Worm (Caenorhabditis elegans) whole organism, L2 larva: Measurements from ENCODE around the gene F23D12.7.

ENCODE experiments used
- C34F6.9 ChIP-seq: fragments of 150-350 bp; optimal IDR thresholded peaks from 2 replicates; lab custom pipeline; 2014; ENCODE audit warnings: missing biosample characterization, missing genetic modification characterization
- Y55F3AM.14 ChIP-seq: fragments of 200-800 bp; sonication (Bioruptor generic); optimal IDR thresholded peaks from 2 replicates; lab custom pipeline; 2018; ENCODE audit warnings: mild to moderate bottlenecking, missing genetic modification characterization, missing compliant biosample characterization
- ZK546.5 ChIP-seq: sonication (generic microtip); optimal IDR thresholded peaks from 2 replicates; lab custom pipeline; 2017; ENCODE audit warnings: missing biosample characterization, missing genetic modification characterization
- alr-1 ChIP-seq: fragments of 150-350 bp; optimal IDR thresholded peaks from 2 replicates; lab custom pipeline; 2014; ENCODE audit warnings: missing biosample characterization, missing genetic modification characterization
- blmp-1 ChIP-seq: sonication (generic microtip); optimal IDR thresholded peaks from 2 replicates; lab custom pipeline; 2017; ENCODE audit warnings: missing genetic modification characterization, mild to moderate bottlenecking, missing compliant biosample characterization, antibody characterized with exemption, moderate library complexity; ENCODE audit not compliant: insufficient read depth
- ceh-16 ChIP-seq: fragments of 150-350 bp; optimal IDR thresholded peaks from 2 replicates; lab custom pipeline; 2014; ENCODE audit warnings: missing biosample characterization, missing genetic modification characterization
- ceh-82 ChIP-seq: fragments of 150-350 bp; optimal IDR thresholded peaks from 2 replicates; lab custom pipeline; 2014; ENCODE audit warnings: missing biosample characterization, missing genetic modification characterization
- crh-2 ChIP-seq: sonication (generic microtip); optimal IDR thresholded peaks from 2 replicates; lab custom pipeline; 2017; ENCODE audit warnings: missing biosample characterization, missing genetic modification characterization
- dmd-4 ChIP-seq: sonication (generic microtip); optimal IDR thresholded peaks from 2 replicates; lab custom pipeline; 2017; ENCODE audit warnings: missing biosample characterization, missing genetic modification characterization
- egl-27 ChIP-seq: sonication (generic microtip); optimal IDR thresholded peaks from 3 replicates; lab custom pipeline; 2017; ENCODE audit warnings: missing biosample characterization, missing genetic modification reagents, missing genetic modification characterization
- fos-1 ChIP-seq: fragments of 150-350 bp; optimal IDR thresholded peaks from 2 replicates; lab custom pipeline; 2014; ENCODE audit warnings: missing biosample characterization, missing genetic modification characterization
- gmeb-1 ChIP-seq: fragments of 150-350 bp; optimal IDR thresholded peaks from 2 replicates; lab custom pipeline; 2014; ENCODE audit warnings: missing biosample characterization, missing genetic modification characterization
- lin-11 ChIP-seq: fragments of 150-350 bp; sonication (generic microtip); optimal IDR thresholded peaks from 2 replicates; lab custom pipeline; 2014; ENCODE audit warnings: missing biosample characterization, missing genetic modification characterization, inconsistent platforms, mixed read lengths
- lin-13 ChIP-seq: fragments of 150-350 bp; optimal IDR thresholded peaks from 2 replicates; lab custom pipeline; 2014; ENCODE audit warnings: missing biosample characterization, missing genetic modification reagents, missing genetic modification characterization
- lsy-2 ChIP-seq, 2 experiments: fragments of 150-350 bp in 1 of 2; sonication (generic microtip) in 1 of 2; optimal IDR thresholded peaks; 2 replicates each; lab custom pipeline; 2014 to 2017; ENCODE audit warnings: missing biosample characterization in 2 of 2, missing genetic modification characterization in 2 of 2
- mab-5 ChIP-seq: fragments of 150-350 bp; optimal IDR thresholded peaks from 2 replicates; lab custom pipeline; 2014; ENCODE audit warnings: missing biosample characterization, missing genetic modification characterization
- mbf-1 ChIP-seq: sonication (generic microtip); optimal IDR thresholded peaks from 2 replicates; lab custom pipeline; 2017; ENCODE audit warnings: missing biosample characterization, missing genetic modification characterization
- mdl-1 ChIP-seq, 2 experiments: fragments of 150-350 bp in 1 of 2; sonication (generic microtip) in 1 of 2; optimal IDR thresholded peaks; 2 replicates each; lab custom pipeline; 2017; ENCODE audit warnings: missing biosample characterization in 2 of 2, missing genetic modification characterization in 2 of 2
- nhr-10 ChIP-seq: sonication (generic microtip); optimal IDR thresholded peaks from 2 replicates; lab custom pipeline; 2017; ENCODE audit warnings: missing biosample characterization, missing genetic modification characterization
- nhr-12 ChIP-seq: fragments of 150-350 bp; optimal IDR thresholded peaks from 2 replicates; lab custom pipeline; 2014; ENCODE audit warnings: missing biosample characterization, missing genetic modification characterization
- nhr-129 ChIP-seq: fragments of 150-350 bp; optimal IDR thresholded peaks from 2 replicates; lab custom pipeline; 2014; ENCODE audit warnings: missing biosample characterization, missing genetic modification characterization
- nhr-21 ChIP-seq: fragments of 150-350 bp; optimal IDR thresholded peaks from 2 replicates; lab custom pipeline; 2014; ENCODE audit warnings: missing biosample characterization, missing genetic modification characterization
- nhr-23 ChIP-seq: fragments of 150-350 bp; optimal IDR thresholded peaks from 2 replicates; lab custom pipeline; 2014; ENCODE audit warnings: missing biosample characterization, missing genetic modification reagents, missing genetic modification characterization
- nhr-237 ChIP-seq: fragments of 150-350 bp; optimal IDR thresholded peaks from 2 replicates; lab custom pipeline; 2014; ENCODE audit warnings: missing biosample characterization, missing genetic modification characterization
- nhr-25 ChIP-seq: fragments of 150-350 bp; sonication (generic microtip); optimal IDR thresholded peaks from 3 replicates; lab custom pipeline; 2014; ENCODE audit warnings: missing biosample characterization, missing genetic modification characterization
- nhr-77 ChIP-seq: fragments of 150-350 bp; optimal IDR thresholded peaks from 2 replicates; lab custom pipeline; 2014; ENCODE audit warnings: missing biosample characterization, missing genetic modification characterization
- peb-1 ChIP-seq: fragments of 150-350 bp; optimal IDR thresholded peaks from 2 replicates; lab custom pipeline; 2014; ENCODE audit warnings: missing biosample characterization, missing genetic modification characterization
- sem-4 ChIP-seq: fragments of 150-350 bp; optimal IDR thresholded peaks from 2 replicates; lab custom pipeline; 2014; ENCODE audit warnings: missing biosample characterization, missing genetic modification reagents, missing genetic modification characterization
- sma-9 ChIP-seq, 2 experiments: fragments of 150-350 bp in 1 of 2; sonication (generic microtip) in 1 of 2; optimal IDR thresholded peaks; 2 replicates each; lab custom pipeline; 2014 to 2016; ENCODE audit warnings: missing genetic modification characterization in 2 of 2, mild to moderate bottlenecking in 1 of 2, missing biosample characterization in 1 of 2, missing compliant biosample characterization in 1 of 2, missing genetic modification reagents in 1 of 2, moderate library complexity in 1 of 2
- snpc-4 ChIP-seq: fragments of 150-350 bp; optimal IDR thresholded peaks from 2 replicates; lab custom pipeline; 2014; ENCODE audit warnings: missing biosample characterization, missing genetic modification characterization
- unc-39 ChIP-seq: fragments of 150-350 bp; optimal IDR thresholded peaks from 2 replicates; lab custom pipeline; 2014; ENCODE audit warnings: missing biosample characterization, missing genetic modification characterization
- unc-55 ChIP-seq: fragments of 150-350 bp; sonication (generic microtip); optimal IDR thresholded peaks from 3 replicates; lab custom pipeline; 2014; ENCODE audit warnings: missing biosample characterization, missing genetic modification reagents, missing genetic modification characterization
- unc-62 ChIP-seq: fragments of 150-350 bp; optimal IDR thresholded peaks from 2 replicates; lab custom pipeline; 2014; ENCODE audit warnings: missing biosample characterization, missing genetic modification reagents, missing genetic modification characterization
- zag-1 ChIP-seq: fragments of 150-350 bp; optimal IDR thresholded peaks from 2 replicates; lab custom pipeline; 2014; ENCODE audit warnings: missing biosample characterization, missing genetic modification characterization
- ztf-1 ChIP-seq: fragments of 200-800 bp; sonication (Bioruptor generic); conservative IDR thresholded peaks from 2 replicates; pipeline ENCODE4 v1.3.6; 2022; ENCODE audit warnings: missing genetic modification characterization, missing compliant biosample characterization
- ztf-11 ChIP-seq: sonication (generic microtip); optimal IDR thresholded peaks from 2 replicates; lab custom pipeline; 2017; ENCODE audit warnings: missing biosample characterization, missing genetic modification characterization
- ztf-4 ChIP-seq: fragments of 150-350 bp; optimal IDR thresholded peaks from 2 replicates; lab custom pipeline; 2014; ENCODE audit warnings: missing biosample characterization, missing genetic modification characterization

The F23D12.7 gene

DNA sequence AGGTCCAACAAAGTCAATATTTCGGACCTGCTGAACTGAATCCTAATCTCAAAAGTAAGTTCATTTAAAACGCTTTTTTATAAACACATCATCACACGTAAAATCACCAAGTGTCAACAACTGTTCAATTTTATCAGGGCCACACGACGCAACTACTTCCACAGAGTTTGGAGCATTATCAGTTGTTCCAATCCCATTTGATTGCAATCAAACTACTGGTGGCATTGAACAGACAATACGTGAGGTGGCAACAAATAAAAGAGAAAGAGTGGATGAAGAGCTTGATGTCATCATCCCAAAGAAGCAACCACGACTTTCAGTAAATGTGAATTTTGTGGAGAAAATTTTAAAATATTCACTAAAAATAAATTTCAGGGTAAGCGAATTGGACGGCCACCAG, 42.9 kb upstream of the F23D12.7 start:
- peak in 1 of 2 experiments; percentile 35 for TF ChIP-seq lsy-2 (tag; optimal IDR thresholded peaks at IDR 0.05; lab: Kevin White, UChicago)
- peak; percentile 49 for TF ChIP-seq sma-9 (GFP tag; optimal IDR thresholded peaks at IDR 0.05; lab: Kevin White, UChicago)
- no peak for TF ChIP-seq sma-9 (tag; optimal IDR thresholded peaks at IDR 0.05; lab: Kevin White, UChicago)
- no peak for TF ChIP-seq ztf-11 (tag; lab: Kevin White, UChicago)
- TF ChIP-seq nhr-129 = peak; percentile 20

DNA sequence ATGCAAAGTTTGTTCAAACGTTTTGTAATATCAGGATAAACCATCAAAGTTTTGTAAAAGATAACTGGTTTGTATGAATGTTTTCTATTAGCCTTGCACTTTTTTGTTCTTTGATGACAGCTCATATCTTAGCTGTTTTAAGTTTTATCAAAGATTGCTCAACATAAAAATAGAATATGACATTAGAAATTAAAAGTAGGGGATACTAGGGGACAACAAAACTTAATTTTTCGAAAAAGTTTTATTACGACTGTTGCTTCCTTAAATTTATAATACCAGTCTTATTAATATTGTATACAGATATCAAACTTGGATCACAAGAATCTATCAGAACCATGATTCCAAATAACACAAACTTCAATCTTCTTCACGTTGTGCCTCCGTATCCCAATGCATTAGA, 42.1 kb upstream of the F23D12.7 start, which contains the start of gene ztf-14:
ztf-14 (plus strand) TSS at position 301 of the 400 bp plus-strand sequence.
- no peak for TF ChIP-seq unc-55 (GFP tag; lab: Kevin White, UChicago)
- TF ChIP-seq unc-39 = no peak
- TF ChIP-seq mab-5 = no peak
- TF ChIP-seq alr-1 (tag; lab: Kevin White, UChicago) = no peak
- no peak for TF ChIP-seq zag-1
- no peak for TF ChIP-seq crh-2 (tag; lab: Kevin White, UChicago)

DNA sequence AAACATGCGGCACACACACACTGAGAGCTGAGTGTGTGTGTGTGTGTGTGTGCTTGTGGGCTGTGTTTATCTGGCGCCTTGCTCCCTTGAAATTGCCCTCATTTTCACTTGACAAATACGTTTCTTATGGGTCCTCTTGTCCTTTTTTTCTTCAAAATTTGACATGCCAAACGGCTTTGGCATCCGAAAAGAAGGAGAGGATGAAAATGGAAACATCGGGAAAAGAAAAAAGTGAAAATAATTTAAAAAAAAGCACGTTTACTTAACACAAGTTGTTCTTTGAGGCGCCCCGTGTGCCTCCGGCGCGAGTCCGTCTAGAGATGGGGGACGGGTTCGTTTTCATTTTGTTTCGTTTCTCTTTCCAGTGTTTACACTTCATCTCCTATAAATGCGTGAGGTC, 41.4 kb upstream of the F23D12.7 start:
- TF ChIP-seq blmp-1 (tag; lab: Kevin White, UChicago) (no peak), mbf-1 (no peak), lin-11 (tag; lab: Kevin White, UChicago) (no peak), ztf-11 (tag; lab: Kevin White, UChicago) (no peak), nhr-129 (peak; percentile 15), C34F6.9 (tag; lab: Kevin White, UChicago) (peak; percentile 7)
- TF ChIP-seq, all 48 proteins: peak for 2

DNA sequence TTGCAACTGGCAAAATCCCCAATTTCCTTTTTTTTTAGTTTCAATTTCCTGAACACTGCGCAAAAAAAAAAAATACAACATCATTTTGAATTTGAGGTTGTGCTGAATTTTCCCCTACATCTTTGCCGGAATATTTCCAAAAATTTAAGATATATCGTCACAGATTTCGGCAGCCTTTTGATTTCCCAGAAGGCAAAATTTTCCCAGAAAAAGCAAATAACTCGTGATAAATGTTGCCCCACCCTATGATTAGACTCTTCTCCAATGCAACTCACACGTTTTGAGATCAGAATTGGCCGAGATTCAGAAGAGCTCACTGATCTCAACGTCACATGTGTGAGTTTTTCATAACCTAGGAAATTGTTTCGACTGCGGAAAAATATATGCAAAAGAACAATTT, 38.8 kb upstream of the F23D12.7 start:
- TF ChIP-seq nhr-25 (tag; lab: Kevin White, UChicago) (no peak), nhr-21 (tag; lab: Kevin White, UChicago) (no peak), dmd-4 (tag; lab: Kevin White, UChicago) (no peak), fos-1 (tag; lab: Kevin White, UChicago) (no peak), zag-1 (no peak), ztf-4 (tag; lab: Kevin White, UChicago) (no peak), snpc-4 (tag; lab: Kevin White, UChicago) (no peak), peb-1 (tag; lab: Kevin White, UChicago) (no peak), ceh-82 (tag; lab: Kevin White, UChicago) (no peak), nhr-23 (tag; lab: Kevin White, UChicago) (no peak), unc-55 (GFP tag; lab: Kevin White, UChicago) (no peak), lin-13 (GFP tag; lab: Kevin White, UChicago) (no peak), mab-5 (no peak), ZK546.5 (tag; lab: Kevin White, UChicago) (no peak), sem-4 (no peak), ztf-1 (no peak), Y55F3AM.14 (no peak), unc-62 (GFP tag; lab: Kevin White, UChicago) (no peak), gmeb-1 (tag; lab: Kevin White, UChicago) (no peak)

DNA sequence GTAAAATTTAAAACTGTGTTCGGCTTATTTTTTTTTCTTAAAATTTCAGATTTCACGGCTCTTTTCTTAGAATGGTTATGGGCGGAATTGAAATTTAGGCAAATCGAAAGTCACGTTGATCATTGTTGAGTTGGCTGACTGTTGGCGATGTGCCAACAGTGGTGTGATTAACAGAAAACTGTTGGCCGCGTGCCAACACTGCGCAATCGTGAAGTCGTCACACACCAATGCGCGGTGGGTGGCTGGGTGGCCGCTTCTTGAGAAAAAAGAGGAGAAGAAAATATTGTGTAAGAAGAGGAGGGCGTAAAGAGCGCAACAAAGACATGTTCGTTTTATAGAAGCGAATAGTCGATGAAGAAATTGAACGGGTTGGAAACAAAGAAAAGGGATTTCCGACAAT, 37.5 kb upstream of the F23D12.7 start:
- TF ChIP-seq ceh-16 (tag; lab: Kevin White, UChicago) = peak; percentile 61
- TF ChIP-seq nhr-25 (tag; lab: Kevin White, UChicago) = peak; percentile 64
- TF ChIP-seq nhr-10 = no peak

DNA sequence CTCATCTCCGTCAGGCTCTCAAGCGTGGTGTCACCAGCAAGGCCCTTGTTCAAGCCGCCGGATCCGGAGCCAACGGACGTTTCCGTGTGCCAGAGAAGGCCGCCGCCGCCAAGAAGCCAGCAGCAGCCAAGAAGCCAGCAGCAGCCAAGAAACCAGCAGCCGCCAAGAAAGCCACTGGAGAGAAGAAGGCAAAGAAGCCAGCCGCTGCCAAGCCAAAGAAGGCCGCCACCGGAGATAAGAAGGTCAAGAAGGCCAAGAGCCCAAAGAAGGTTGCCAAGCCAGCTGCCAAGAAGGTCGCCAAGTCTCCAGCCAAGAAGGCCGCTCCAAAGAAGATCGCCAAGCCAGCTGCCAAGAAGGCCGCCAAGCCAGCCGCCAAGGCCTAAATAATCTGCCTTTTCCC, 36.9 kb upstream of the F23D12.7 start:
- TF ChIP-seq lsy-2 (tag; optimal IDR thresholded peaks at IDR 0.05; lab: Kevin White, UChicago) (no peak), nhr-77 (tag; lab: Kevin White, UChicago) (no peak), mdl-1 (tag; optimal IDR thresholded peaks at IDR 0.05; lab: Kevin White, UChicago) (no peak), ztf-11 (tag; lab: Kevin White, UChicago) (no peak), crh-2 (tag; lab: Kevin White, UChicago) (no peak), lin-11 (tag; lab: Kevin White, UChicago) (no peak), egl-27 (no peak), fos-1 (tag; lab: Kevin White, UChicago) (no peak), snpc-4 (tag; lab: Kevin White, UChicago) (no peak), nhr-12 (tag; lab: Kevin White, UChicago) (no peak), nhr-25 (tag; lab: Kevin White, UChicago) (no peak), nhr-237 (tag; lab: Kevin White, UChicago) (no peak)
